Fruit fly (Drosophila melanogaster): ENCODE data around the gene CG5026.

Gene CG5026

dm6 chr3L:8985848-8986320 is 17.6 kb downstream of the CG5026 start, which contains the start of gene Galk (continued):
- peak; percentile 30 for TF ChIP-seq jumu (GFP tag; optimal IDR thresholded peaks at IDR 0.05)
- TF ChIP-seq Pdp1 (GFP tag; optimal IDR thresholded peaks at IDR 0.05), result peak; percentile 42
- no peak for TF ChIP-seq CG17829 (tag; optimal IDR thresholded peaks at IDR 0.05)
- TF ChIP-seq dati (GFP tag; IDR thresholded peaks at IDR 0.05), result 0 out of 2 replicates have a peak, but pooled peaks have one; percentile 30
- TF ChIP-seq CG12659 (GFP tag; optimal IDR thresholded peaks at IDR 0.05), result peak; percentile 28
- TF ChIP-seq CG16863 (GFP tag; optimal IDR thresholded peaks at IDR 0.05), result peak; percentile 51
- no peak for TF ChIP-seq CG16815 (GFP tag; optimal IDR thresholded peaks at IDR 0.05)
- peak; percentile 5 for TF ChIP-seq CG2712 (tag; optimal IDR thresholded peaks at IDR 0.05)
- TF ChIP-seq Antp (GFP tag; optimal IDR thresholded peaks at IDR 0.05), result peak; percentile 64
- TF ChIP-seq ind (GFP tag; optimal IDR thresholded peaks at IDR 0.05), result peak; percentile 71
- peak; percentile 49 for TF ChIP-seq CG3281 (GFP tag; optimal IDR thresholded peaks at IDR 0.05)
- no peak for TF ChIP-seq CG9797 (GFP tag; optimal IDR thresholded peaks at IDR 0.05)
- peak; percentile 63; the same call in 1 of the 2 replicates for TF ChIP-seq CG3847 (GFP tag; IDR thresholded peaks at IDR 0.05)
- TF ChIP-seq Stat92E (GFP tag; optimal IDR thresholded peaks at IDR 0.05), result no peak
- no peak for TF ChIP-seq Trl (optimal IDR thresholded peaks at IDR 0.05)
- TF ChIP-seq Trl (GFP tag; optimal IDR thresholded peaks at IDR 0.05), result peak; percentile 43
- TF ChIP-seq crp (GFP tag; optimal IDR thresholded peaks at IDR 0.05), result no peak
- TF ChIP-seq Fer2 (tag; optimal IDR thresholded peaks at IDR 0.05), result no peak
- TF ChIP-seq CG31224 (GFP tag; IDR thresholded peaks at IDR 0.05), result peak; percentile 52
- no peak; the same call in 1 of the 2 replicates for TF ChIP-seq ara (GFP tag; IDR thresholded peaks at IDR 0.05)
- peak; percentile 22 for TF ChIP-seq CG30403 (GFP tag; optimal IDR thresholded peaks at IDR 0.05)
- no peak for TF ChIP-seq hkb (optimal IDR thresholded peaks at IDR 0.05)
- peak; percentile 65 for TF ChIP-seq hkb (GFP tag; IDR thresholded peaks at IDR 0.05)
- no peak for TF ChIP-seq dan (GFP tag; IDR thresholded peaks at IDR 0.05)
- TF ChIP-seq CG12155 (GFP tag; optimal IDR thresholded peaks at IDR 0.05), result peak; percentile 57
- TF ChIP-seq Hmr (GFP tag; optimal IDR thresholded peaks at IDR 0.05), result peak; percentile 46
- no peak for TF ChIP-seq Poxn (GFP tag; IDR thresholded peaks at IDR 0.05)
- peak in 1 of 2 experiments; percentile 86 for TF ChIP-seq Hr78 (GFP tag; optimal IDR thresholded peaks at IDR 0.05)
- TF ChIP-seq E2f1 (GFP tag; IDR thresholded peaks at IDR 0.05), result peak; percentile 71
- TF ChIP-seq HmgD (GFP tag; optimal IDR thresholded peaks at IDR 0.05), result no peak
- peak; percentile 26; the same call in 1 of the 2 replicates for TF ChIP-seq ssp (GFP tag; IDR thresholded peaks at IDR 0.05)
- TF ChIP-seq org-1 (GFP tag; optimal IDR thresholded peaks at IDR 0.05), result peak; percentile 16
- TF ChIP-seq br (optimal IDR thresholded peaks at IDR 0.05), result no peak
- TF ChIP-seq otp (GFP tag; IDR thresholded peaks at IDR 0.05), result peak; percentile 67
- peak; percentile 43 for TF ChIP-seq grn (GFP tag; optimal IDR thresholded peaks at IDR 0.05)
- TF ChIP-seq D (optimal IDR thresholded peaks at IDR 0.05), result no peak
- TF ChIP-seq D (GFP tag; optimal IDR thresholded peaks at IDR 0.05), result peak; percentile 1
- 0 out of 2 replicates have a peak, but pooled peaks have one; percentile 40 for TF ChIP-seq Nf-YA (GFP tag; IDR thresholded peaks at IDR 0.05)
- no peak for TF ChIP-seq Max (GFP tag; optimal IDR thresholded peaks at IDR 0.05)
- peak; percentile 53; the same call in 2 of the 3 replicates for TF ChIP-seq zfh1 (GFP tag; IDR thresholded peaks at IDR 0.05)
- TF ChIP-seq seq (GFP tag; IDR thresholded peaks at IDR 0.05), result 0 out of 2 replicates have a peak, but pooled peaks have one; percentile 10
- peak; percentile 93 for TF ChIP-seq Rfx (GFP tag; IDR thresholded peaks at IDR 0.05)
- TF ChIP-seq Dbx (GFP tag; IDR thresholded peaks at IDR 0.05), result peak; percentile 75; the same call in 2 of the 3 replicates
- TF ChIP-seq CG17912 (GFP tag; optimal IDR thresholded peaks at IDR 0.05), result peak; percentile 71
- TF ChIP-seq Chrac-16 (GFP tag; optimal IDR thresholded peaks at IDR 0.05), result peak; percentile 53
- no peak for TF ChIP-seq sr (GFP tag; IDR thresholded peaks at IDR 0.05)
- no peak for TF ChIP-seq pan (optimal IDR thresholded peaks at IDR 0.05)
- peak in 1 of 2 experiments; percentile 81 for TF ChIP-seq pan (GFP tag; optimal IDR thresholded peaks at IDR 0.05 in 1 of 2, IDR thresholded peaks at IDR 0.05 in 1 of 2)
- TF ChIP-seq PHDP (tag; optimal IDR thresholded peaks at IDR 0.05), result peak; percentile 52
- peak; percentile 62 for TF ChIP-seq CG12219 (GFP tag; optimal IDR thresholded peaks at IDR 0.05)
- peak; percentile 82 for TF ChIP-seq CG14441 (GFP tag; IDR thresholded peaks at IDR 0.05)
- no peak for TF ChIP-seq NK7.1 (GFP tag; optimal IDR thresholded peaks at IDR 0.05)
